Fruit fly (Drosophila melanogaster): ENCODE results near the gene CG15529.
A peak's percentile ranks its signal among the peaks of the same experiment; 100 is the strongest.

Gene CG15529

DNA sequence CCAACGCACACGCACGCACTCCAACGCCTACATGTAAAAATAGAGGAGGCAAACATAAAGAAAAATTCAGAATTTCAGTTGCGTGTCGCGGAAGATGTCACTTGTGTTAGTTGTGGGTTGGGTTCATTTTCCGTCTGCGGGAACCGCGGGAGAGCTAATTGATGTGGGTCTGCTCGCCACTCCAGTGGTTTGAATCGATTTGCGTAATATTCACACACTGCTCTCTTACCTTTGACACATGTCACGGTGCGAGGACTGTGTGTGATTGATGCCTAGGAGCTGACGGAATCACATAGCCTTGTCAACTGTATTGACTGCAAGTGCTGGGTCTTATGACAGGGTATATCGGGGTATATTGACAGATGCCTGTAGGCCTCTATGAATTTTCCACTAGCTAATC, 40.9 kb upstream of the CG15529 start:
- TF ChIP-seq h (GFP tag; optimal IDR thresholded peaks at IDR 0.05), result no peak
- TF ChIP-seq rgr (GFP tag; optimal IDR thresholded peaks at IDR 0.05), result no peak
- no peak for TF ChIP-seq HLH106 (tag; optimal IDR thresholded peaks at IDR 0.05)
- no peak for TF ChIP-seq br (GFP tag; optimal IDR thresholded peaks at IDR 0.05)
- TF ChIP-seq usp (GFP tag; optimal IDR thresholded peaks at IDR 0.05), result no peak
- no peak for TF ChIP-seq Hnf4 (GFP tag; optimal IDR thresholded peaks at IDR 0.05)
- no peak for TF ChIP-seq OdsH (GFP tag; optimal IDR thresholded peaks at IDR 0.05)
- no peak for TF ChIP-seq sv (GFP tag; optimal IDR thresholded peaks at IDR 0.05)
- no peak for TF ChIP-seq brk (GFP tag; optimal IDR thresholded peaks at IDR 0.05)
- TF ChIP-seq tai (GFP tag; optimal IDR thresholded peaks at IDR 0.05), result no peak
- TF ChIP-seq jim (GFP tag; optimal IDR thresholded peaks at IDR 0.05), result no peak
- TF ChIP-seq Mio (GFP tag; optimal IDR thresholded peaks at IDR 0.05), result no peak
- no peak for TF ChIP-seq sage (GFP tag; optimal IDR thresholded peaks at IDR 0.05)
- TF ChIP-seq Vsx2 (GFP tag; optimal IDR thresholded peaks at IDR 0.05; ENCODE audit: partially characterized antibody), result no peak
- no peak for TF ChIP-seq CrebA (GFP tag; optimal IDR thresholded peaks at IDR 0.05; ENCODE audit: borderline replicate concordance)
- TF ChIP-seq Hr83 (GFP tag; optimal IDR thresholded peaks at IDR 0.05; ENCODE audit: poor library complexity, severe bottlenecking), result no peak
- no peak for TF ChIP-seq Rel (GFP tag; optimal IDR thresholded peaks at IDR 0.05)
- no peak for TF ChIP-seq Rel (tag; optimal IDR thresholded peaks at IDR 0.05)
- TF ChIP-seq woc (GFP tag; optimal IDR thresholded peaks at IDR 0.05), result no peak

DNA sequence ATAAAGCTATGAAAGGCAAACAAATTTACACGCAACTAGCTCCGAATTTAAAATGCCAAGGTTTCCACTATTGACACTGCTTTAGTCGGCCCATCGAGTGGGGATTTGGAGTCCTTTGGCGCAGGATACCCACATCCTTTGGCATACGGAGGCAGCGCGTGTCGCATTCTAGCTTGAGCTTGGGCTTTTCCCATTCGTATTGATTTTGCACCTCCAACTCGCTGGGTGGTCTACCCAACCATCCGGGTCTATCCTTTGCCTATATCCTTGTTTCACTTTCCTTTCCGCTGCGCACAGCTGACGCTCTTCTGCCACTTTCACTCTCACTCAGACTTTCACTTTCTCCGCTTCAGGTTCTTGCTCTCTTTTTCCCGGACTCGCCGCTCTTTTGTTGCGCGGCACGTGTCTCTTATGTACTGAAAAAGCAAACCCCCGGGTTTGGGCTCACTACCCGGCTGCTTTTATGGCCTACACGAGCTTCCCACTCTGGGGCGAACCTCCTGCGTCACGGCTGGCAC, 37.5 kb upstream of the CG15529 start:
- TF ChIP-seq Mio (GFP tag; optimal IDR thresholded peaks at IDR 0.05) (no peak), woc (GFP tag; optimal IDR thresholded peaks at IDR 0.05) (no peak), CrebA (GFP tag; optimal IDR thresholded peaks at IDR 0.05; ENCODE audit: borderline replicate concordance) (no peak), GATAd (GFP tag; optimal IDR thresholded peaks at IDR 0.05) (no peak), Hnf4 (GFP tag; optimal IDR thresholded peaks at IDR 0.05) (no peak), Dfd (GFP tag; optimal IDR thresholded peaks at IDR 0.05) (no peak), Hr78 (GFP tag; optimal IDR thresholded peaks at IDR 0.05) (no peak), Hr83 (GFP tag; optimal IDR thresholded peaks at IDR 0.05; ENCODE audit: poor library complexity, severe bottlenecking) (no peak), N (GFP tag; optimal IDR thresholded peaks at IDR 0.05) (no peak)

DNA sequence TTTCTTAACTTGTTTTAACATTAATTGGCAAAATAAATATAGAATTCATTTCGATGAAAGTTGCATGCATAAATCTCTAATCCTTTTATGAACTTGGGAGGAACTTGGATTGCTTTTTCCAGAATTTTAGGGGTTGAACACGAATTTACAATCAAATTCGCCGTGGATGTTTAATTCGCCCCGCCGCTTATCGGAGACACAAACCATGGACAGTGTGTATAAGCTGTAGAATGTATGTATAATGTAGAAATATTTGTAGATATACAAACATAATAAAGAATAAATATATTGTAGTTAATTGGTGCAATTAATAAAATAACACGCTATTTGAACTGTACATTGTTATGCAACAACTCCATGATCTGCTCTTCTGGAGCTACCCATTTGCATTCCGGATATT, 30.1 kb upstream of the CG15529 start:
- TF ChIP-seq Vsx2 (GFP tag; optimal IDR thresholded peaks at IDR 0.05; ENCODE audit: partially characterized antibody) (no peak), Rel (GFP tag; optimal IDR thresholded peaks at IDR 0.05) (no peak), Rel (tag; optimal IDR thresholded peaks at IDR 0.05) (peak; percentile 78)

DNA sequence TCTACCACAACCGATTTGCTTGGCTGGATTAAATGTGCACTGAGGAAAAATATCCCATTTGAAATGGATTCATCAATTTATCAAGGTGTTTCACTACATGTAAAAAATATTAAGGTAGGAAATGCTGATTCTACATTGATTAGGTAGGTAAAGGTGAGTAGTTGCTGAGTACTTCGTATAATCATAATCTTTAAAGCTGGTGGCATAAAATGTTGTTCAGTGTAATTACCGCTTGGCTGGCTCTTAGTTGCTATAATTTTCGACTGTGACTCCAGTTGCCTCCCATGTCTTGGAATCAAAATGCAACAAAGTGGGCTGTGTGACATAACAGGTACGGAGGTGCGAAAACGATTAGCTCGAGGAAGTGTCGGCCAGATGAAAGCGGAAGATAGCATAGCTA, 28.7 kb upstream of the CG15529 start, which contains the start of gene CG45072:
CG45072 (minus strand) TSS at position 101 of the 400 bp plus-strand sequence.
- TF ChIP-seq Abd-B (GFP tag; optimal IDR thresholded peaks at IDR 0.05) (no peak), dmrt93B (GFP tag; optimal IDR thresholded peaks at IDR 0.05) (no peak), woc (GFP tag; optimal IDR thresholded peaks at IDR 0.05) (no peak), fru (GFP tag; optimal IDR thresholded peaks at IDR 0.05) (no peak), Dfd (GFP tag; optimal IDR thresholded peaks at IDR 0.05) (no peak), Jra (GFP tag; optimal IDR thresholded peaks at IDR 0.05) (no peak), brk (GFP tag; optimal IDR thresholded peaks at IDR 0.05) (no peak), Hr83 (GFP tag; optimal IDR thresholded peaks at IDR 0.05; ENCODE audit: poor library complexity, severe bottlenecking) (no peak), Hnf4 (GFP tag; optimal IDR thresholded peaks at IDR 0.05) (no peak), N (GFP tag; optimal IDR thresholded peaks at IDR 0.05) (no peak), pan (optimal IDR thresholded peaks at IDR 0.05) (no peak), GATAd (GFP tag; optimal IDR thresholded peaks at IDR 0.05) (no peak), Vsx2 (GFP tag; optimal IDR thresholded peaks at IDR 0.05; ENCODE audit: partially characterized antibody) (no peak), h (GFP tag; optimal IDR thresholded peaks at IDR 0.05) (no peak), jim (GFP tag; optimal IDR thresholded peaks at IDR 0.05) (no peak), Sp1 (GFP tag; optimal IDR thresholded peaks at IDR 0.05) (no peak)

DNA sequence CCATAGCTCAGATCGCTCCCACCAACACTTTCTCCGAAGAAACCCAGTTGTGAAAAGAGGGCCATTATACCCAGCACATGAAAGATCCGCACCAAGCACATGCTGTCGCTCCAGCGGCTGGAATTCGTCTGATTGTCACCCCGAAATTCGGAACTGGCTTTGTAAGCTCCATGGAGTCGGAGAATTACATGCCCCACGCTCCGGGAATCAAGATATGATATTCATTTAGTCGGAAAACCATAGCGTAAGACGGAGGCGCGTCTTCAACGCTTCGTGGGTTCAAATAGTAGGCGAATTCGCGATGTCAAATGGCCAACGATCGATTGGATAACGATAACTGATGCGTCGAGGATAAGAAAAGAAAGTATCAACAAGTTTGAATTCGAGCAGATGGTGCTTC, 27.2 kb upstream of the CG15529 start, which contains the start of gene CG45073:
CG45073 (minus strand) TSS at position 101 of the 400 bp plus-strand sequence.
- TF ChIP-seq Dfd (GFP tag; optimal IDR thresholded peaks at IDR 0.05), result no peak
- no peak for TF ChIP-seq fru (GFP tag; optimal IDR thresholded peaks at IDR 0.05)
- no peak for TF ChIP-seq Jra (GFP tag; optimal IDR thresholded peaks at IDR 0.05)
- TF ChIP-seq Hr83 (GFP tag; optimal IDR thresholded peaks at IDR 0.05; ENCODE audit: poor library complexity, severe bottlenecking), result no peak
- no peak for TF ChIP-seq Sp1 (GFP tag; optimal IDR thresholded peaks at IDR 0.05)
- TF ChIP-seq woc (GFP tag; optimal IDR thresholded peaks at IDR 0.05), result no peak
- TF ChIP-seq lola (GFP tag; optimal IDR thresholded peaks at IDR 0.05), result no peak
- no peak for TF ChIP-seq tai (GFP tag; optimal IDR thresholded peaks at IDR 0.05)
- TF ChIP-seq CrebA (GFP tag; optimal IDR thresholded peaks at IDR 0.05; ENCODE audit: borderline replicate concordance), result no peak
- no peak for TF ChIP-seq rgr (GFP tag; optimal IDR thresholded peaks at IDR 0.05)
- TF ChIP-seq dl (GFP tag; optimal IDR thresholded peaks at IDR 0.05; ENCODE audit: insufficient read depth in 1 of 2, partially characterized antibody in 2 of 2), result no peak
- no peak for TF ChIP-seq h (GFP tag; optimal IDR thresholded peaks at IDR 0.05)
- TF ChIP-seq br (GFP tag; optimal IDR thresholded peaks at IDR 0.05), result no peak
- no peak for TF ChIP-seq dsf (GFP tag; optimal IDR thresholded peaks at IDR 0.05; ENCODE audit: borderline replicate concordance)
- TF ChIP-seq jim (GFP tag; optimal IDR thresholded peaks at IDR 0.05), result no peak
- TF ChIP-seq Rel (GFP tag; optimal IDR thresholded peaks at IDR 0.05), result no peak
- no peak for TF ChIP-seq Rel (tag; optimal IDR thresholded peaks at IDR 0.05)
- no peak for TF ChIP-seq Vsx2 (GFP tag; optimal IDR thresholded peaks at IDR 0.05; ENCODE audit: partially characterized antibody)
- no peak for TF ChIP-seq Mio (GFP tag; optimal IDR thresholded peaks at IDR 0.05)
- TF ChIP-seq Dif (GFP tag; optimal IDR thresholded peaks at IDR 0.05; ENCODE audit: partially characterized antibody), result no peak
- no peak for TF ChIP-seq CG32264 (GFP tag; optimal IDR thresholded peaks at IDR 0.05)
